Fruit fly (Drosophila melanogaster) whole organism, embryonic: Measurements from ENCODE around the gene CG6652.

Experiments used
- CG11695 ChIP-seq: fragments of 200-800 bp; sonication (Bioruptor generic); IDR thresholded peaks from 3 replicates; pipeline ENCODE4 v1.3.6; 2022; ENCODE audit warnings: missing biosample characterization, missing genetic modification characterization
- CG34224 ChIP-seq: fragments of 200-800 bp; sonication (Bioruptor generic); IDR thresholded peaks from 3 replicates; pipeline ENCODE4 v1.3.6; 2022; ENCODE audit warnings: missing biosample characterization, missing genetic modification characterization; ENCODE audit not compliant: partially characterized antibody
- CG8765 ChIP-seq: fragments of 200-800 bp; sonication (Bioruptor generic); IDR thresholded peaks from 2 replicates; pipeline ENCODE4 v1.3.6; 2022; ENCODE audit warnings: missing biosample characterization, missing genetic modification characterization
- NfI ChIP-seq: fragments of 200-800 bp; sonication (Bioruptor generic); optimal IDR thresholded peaks from 3 replicates; lab custom pipeline; 2018; ENCODE audit warnings: missing biosample characterization, mild to moderate bottlenecking, missing genetic modification characterization, moderate library complexity
- knrl ChIP-seq: fragments of 200-800 bp; sonication (Bioruptor generic); IDR thresholded peaks from 3 replicates; pipeline ENCODE4 v1.3.6; 2022; ENCODE audit warnings: missing biosample characterization, missing genetic modification characterization; ENCODE audit not compliant: partially characterized antibody
- trem ChIP-seq: fragments of 200-800 bp; optimal IDR thresholded peaks from 3 replicates; lab custom pipeline; 2019; ENCODE audit warnings: missing biosample characterization, mild to moderate bottlenecking, missing genetic modification characterization, moderate library complexity

- TF ChIP-seq knrl (GFP tag; lab: Robert Waterston, UW) (no peak), trem (tag; lab: Kevin White, UChicago) (no peak), CG11695 (no peak), NfI (GFP tag; lab: Kevin White, UChicago) (no peak), CG34224 (no peak), CG8765 (GFP tag; lab: Robert Waterston, UW) (no peak)
Observed at dm6 chr3L:16988526-16988925, 34.1 kb downstream of the CG6652 start.
